Worm (Caenorhabditis elegans) whole organism, L1 larva: ENCODE data around the gene F16F9.4.
A peak's percentile ranks its signal among the peaks of the same experiment; 100 is the strongest.

ENCODE experiments used
- C04F5.9 ChIP-seq: sonication (generic microtip); optimal IDR thresholded peaks from 2 replicates; lab custom pipeline; 2016; ENCODE audit warnings: missing genetic modification characterization, missing compliant biosample characterization
- C16A3.4 ChIP-seq: fragments of 150-350 bp; optimal IDR thresholded peaks from 2 replicates; lab custom pipeline; 2014; ENCODE audit warnings: missing biosample characterization, missing genetic modification characterization
- F16B12.6 ChIP-seq: fragments of 150-350 bp; optimal IDR thresholded peaks from 2 replicates; lab custom pipeline; 2014; ENCODE audit warnings: missing biosample characterization, missing genetic modification characterization
- alr-1 ChIP-seq: fragments of 200-800 bp; sonication (Bioruptor generic); optimal IDR thresholded peaks from 2 replicates; lab custom pipeline; 2018; ENCODE audit warnings: borderline replicate concordance, mild to moderate bottlenecking, missing genetic modification characterization, missing compliant biosample characterization
- aly-2 ChIP-seq: fragments of 150-350 bp; optimal IDR thresholded peaks from 2 replicates; lab custom pipeline; 2014; ENCODE audit warnings: missing biosample characterization, missing genetic modification characterization
- blmp-1 ChIP-seq: fragments of 150-350 bp; optimal IDR thresholded peaks from 2 replicates; lab custom pipeline; 2014; ENCODE audit warnings: missing biosample characterization, missing genetic modification characterization
- ceh-82 ChIP-seq, 3 experiments: fragments of 150-350 bp in 1 of 3; sonication (generic microtip) in 2 of 3; optimal IDR thresholded peaks; 2 replicates each; lab custom pipeline; 2014 to 2017; ENCODE audit warnings: missing biosample characterization in 3 of 3, missing genetic modification characterization in 3 of 3
- ceh-90 ChIP-seq: sonication (generic microtip); optimal IDR thresholded peaks from 2 replicates; lab custom pipeline; 2016; ENCODE audit warnings: missing genetic modification characterization, missing compliant biosample characterization
- ces-1 ChIP-seq: fragments of 150-350 bp; optimal IDR thresholded peaks from 2 replicates; lab custom pipeline; 2014; ENCODE audit warnings: missing biosample characterization, missing genetic modification reagents, missing genetic modification characterization
- dpl-1 ChIP-seq, 3 experiments: fragments of 150-350 bp in 2 of 3; sonication (generic microtip) in 1 of 3; optimal IDR thresholded peaks; 2 replicates each; lab custom pipeline; 2014 to 2017; ENCODE audit warnings: missing biosample characterization in 3 of 3, missing genetic modification characterization in 3 of 3, missing genetic modification reagents in 3 of 3
- efl-1 ChIP-seq, 4 experiments: fragments of 150-350 bp; optimal IDR thresholded peaks in 3 of 4; peaks in 1 of 4; 1 replicate in 1 of 4; 2 replicates in 3 of 4; lab custom pipeline; 2014; ENCODE audit warnings: missing biosample characterization in 2 of 4, missing genetic modification characterization in 2 of 4, missing genetic modification reagents in 2 of 4
- efl-3 ChIP-seq: fragments of 200-800 bp; sonication (Bioruptor generic); optimal IDR thresholded peaks from 2 replicates; lab custom pipeline; 2018; ENCODE audit warnings: mild to moderate bottlenecking, missing genetic modification characterization, missing compliant biosample characterization
- egl-27 ChIP-seq, 2 experiments: fragments of 150-350 bp in 1 of 2; sonication (generic microtip); optimal IDR thresholded peaks; 3 replicates each; lab custom pipeline; 2017 to 2018; ENCODE audit warnings: missing biosample characterization in 2 of 2, missing genetic modification characterization in 2 of 2, missing genetic modification reagents in 2 of 2
- elt-3 ChIP-seq, 6 experiments: fragments of 150-350 bp in 1 of 6; sonication (generic microtip); optimal IDR thresholded peaks; 2 replicates each; lab custom pipeline; 2017 to 2018; ENCODE audit warnings: missing biosample characterization in 6 of 6, missing genetic modification characterization in 6 of 6, inconsistent platforms in 1 of 6
- ets-5 ChIP-seq: fragments of 200-800 bp; sonication (Bioruptor generic); IDR thresholded peaks from 2 replicates; pipeline ENCODE4 v1.3.6; 2022; ENCODE audit warnings: missing genetic modification characterization, missing compliant biosample characterization
- fkh-4 ChIP-seq: sonication (generic microtip); optimal IDR thresholded peaks from 2 replicates; lab custom pipeline; 2016; ENCODE audit warnings: missing compliant biosample characterization, missing genetic modification characterization, borderline replicate concordance
- fos-1 ChIP-seq: fragments of 150-350 bp; optimal IDR thresholded peaks from 2 replicates; lab custom pipeline; 2014; ENCODE audit warnings: missing biosample characterization, missing genetic modification characterization
- hlh-4 ChIP-seq: sonication (generic microtip); optimal IDR thresholded peaks from 2 replicates; lab custom pipeline; 2016; ENCODE audit warnings: mild to moderate bottlenecking, missing genetic modification characterization, missing compliant biosample characterization
- irx-1 ChIP-seq: sonication (generic microtip); optimal IDR thresholded peaks from 2 replicates; lab custom pipeline; 2016; ENCODE audit warnings: missing genetic modification characterization, missing compliant biosample characterization
- lin-13 ChIP-seq: fragments of 150-350 bp; optimal IDR thresholded peaks from 2 replicates; lab custom pipeline; 2014; ENCODE audit warnings: missing biosample characterization, missing genetic modification reagents, missing genetic modification characterization
- lin-14 ChIP-seq: fragments of 200-800 bp; sonication (Bioruptor generic); optimal IDR thresholded peaks from 2 replicates; lab custom pipeline; 2018; ENCODE audit warnings: mild to moderate bottlenecking, missing genetic modification characterization, moderate library complexity, missing compliant biosample characterization
- lin-35 ChIP-seq, 2 experiments: fragments of 150-350 bp; optimal IDR thresholded peaks; 2 replicates each; lab custom pipeline; 2014; ENCODE audit warnings: missing biosample characterization in 2 of 2, missing genetic modification characterization in 2 of 2, missing genetic modification reagents in 2 of 2
- lin-39 ChIP-seq: fragments of 150-350 bp; optimal IDR thresholded peaks from 2 replicates; lab custom pipeline; 2014; ENCODE audit warnings: missing biosample characterization, missing genetic modification reagents, missing genetic modification characterization
- lsy-2 ChIP-seq, 2 experiments: fragments of 150-350 bp; optimal IDR thresholded peaks; 2 replicates each; lab custom pipeline; 2014; ENCODE audit warnings: missing biosample characterization in 2 of 2, missing genetic modification characterization in 2 of 2
- mab-9 ChIP-seq: fragments of 200-800 bp; sonication (Bioruptor generic); IDR thresholded peaks from 2 replicates; pipeline ENCODE4 v1.3.6; 2022; ENCODE audit warnings: missing genetic modification reagents, missing genetic modification characterization, missing compliant biosample characterization
- mep-1 ChIP-seq: fragments of 150-350 bp; optimal IDR thresholded peaks from 2 replicates; lab custom pipeline; 2014; ENCODE audit warnings: missing biosample characterization, missing genetic modification characterization
- nhr-11 ChIP-seq: fragments of 150-350 bp; optimal IDR thresholded peaks from 2 replicates; lab custom pipeline; 2014; ENCODE audit warnings: missing biosample characterization, missing genetic modification characterization
- nhr-12 ChIP-seq: sonication (generic microtip); optimal IDR thresholded peaks from 2 replicates; lab custom pipeline; 2017; ENCODE audit warnings: missing biosample characterization, missing genetic modification characterization
- nhr-20 ChIP-seq: sonication (generic microtip); optimal IDR thresholded peaks from 2 replicates; lab custom pipeline; 2016; ENCODE audit warnings: mild to moderate bottlenecking, missing genetic modification characterization, missing compliant biosample characterization
- nhr-237 ChIP-seq: fragments of 150-350 bp; optimal IDR thresholded peaks from 2 replicates; lab custom pipeline; 2014; ENCODE audit warnings: missing biosample characterization, missing genetic modification characterization
- nhr-28 ChIP-seq: fragments of 150-350 bp; optimal IDR thresholded peaks from 2 replicates; lab custom pipeline; 2014; ENCODE audit warnings: missing biosample characterization, missing genetic modification characterization
- nhr-47 ChIP-seq: sonication (generic microtip); optimal IDR thresholded peaks from 2 replicates; lab custom pipeline; 2016; ENCODE audit warnings: mild to moderate bottlenecking, missing genetic modification characterization, moderate library complexity, missing compliant biosample characterization
- nhr-71 ChIP-seq: sonication (generic microtip); optimal IDR thresholded peaks from 2 replicates; lab custom pipeline; 2016; ENCODE audit warnings: mild to moderate bottlenecking, missing genetic modification characterization, moderate library complexity, missing compliant biosample characterization
- nhr-77 ChIP-seq: fragments of 150-350 bp; optimal IDR thresholded peaks from 2 replicates; lab custom pipeline; 2014; ENCODE audit warnings: missing biosample characterization, missing genetic modification characterization
- nhr-84 ChIP-seq: sonication (generic microtip); optimal IDR thresholded peaks from 2 replicates; lab custom pipeline; 2017; ENCODE audit warnings: missing biosample characterization, missing genetic modification characterization
- nhr-90 ChIP-seq: sonication (generic microtip); optimal IDR thresholded peaks from 2 replicates; lab custom pipeline; 2016; ENCODE audit warnings: mild to moderate bottlenecking, missing genetic modification characterization, missing compliant biosample characterization; ENCODE audit not compliant: poor library complexity
- pag-3 ChIP-seq: sonication (generic microtip); optimal IDR thresholded peaks from 2 replicates; lab custom pipeline; 2017; ENCODE audit warnings: missing genetic modification characterization, mild to moderate bottlenecking, missing compliant biosample characterization, antibody characterized with exemption, borderline replicate concordance; ENCODE audit not compliant: insufficient read depth
- skn-1 ChIP-seq: fragments of 150-350 bp; optimal IDR thresholded peaks from 2 replicates; lab custom pipeline; 2014; ENCODE audit warnings: missing biosample characterization, missing genetic modification characterization
- snpc-4 ChIP-seq: fragments of 150-350 bp; optimal IDR thresholded peaks from 2 replicates; lab custom pipeline; 2014; ENCODE audit warnings: missing biosample characterization, missing genetic modification characterization
- snu-23 ChIP-seq: sonication (generic microtip); optimal IDR thresholded peaks from 2 replicates; lab custom pipeline; 2016; ENCODE audit warnings: missing genetic modification characterization, missing compliant biosample characterization
- sox-4 ChIP-seq: sonication (generic microtip); optimal IDR thresholded peaks from 2 replicates; lab custom pipeline; 2016; ENCODE audit warnings: missing genetic modification characterization, missing compliant biosample characterization
- sptf-1 ChIP-seq: fragments of 150-350 bp; optimal IDR thresholded peaks from 2 replicates; lab custom pipeline; 2014; ENCODE audit warnings: missing biosample characterization, missing genetic modification characterization
- swsn-7 ChIP-seq: sonication (generic microtip); optimal IDR thresholded peaks from 2 replicates; lab custom pipeline; 2016; ENCODE audit warnings: missing genetic modification characterization, missing compliant biosample characterization
- tbx-2 ChIP-seq: sonication (generic microtip); optimal IDR thresholded peaks from 2 replicates; lab custom pipeline; 2016; ENCODE audit warnings: missing genetic modification characterization, missing compliant biosample characterization
- tlp-1 ChIP-seq: fragments of 150-350 bp; optimal IDR thresholded peaks from 2 replicates; lab custom pipeline; 2014; ENCODE audit warnings: missing biosample characterization, missing genetic modification characterization
- unc-130 ChIP-seq: fragments of 150-350 bp; optimal IDR thresholded peaks from 2 replicates; lab custom pipeline; 2017; ENCODE audit warnings: missing biosample characterization, missing genetic modification characterization, inconsistent platforms
- unc-30 ChIP-seq: sonication (generic microtip); optimal IDR thresholded peaks from 2 replicates; lab custom pipeline; 2017; ENCODE audit warnings: missing biosample characterization, missing genetic modification characterization
- unc-62 ChIP-seq: fragments of 150-350 bp; optimal IDR thresholded peaks from 2 replicates; lab custom pipeline; 2014; ENCODE audit warnings: missing biosample characterization, missing genetic modification reagents, missing genetic modification characterization
- unc-86 ChIP-seq: sonication (generic microtip); optimal IDR thresholded peaks from 2 replicates; lab custom pipeline; 2016; ENCODE audit warnings: missing genetic modification characterization, missing compliant biosample characterization
- unc-98 ChIP-seq: fragments of 200-800 bp; sonication (Bioruptor generic); IDR thresholded peaks from 2 replicates; pipeline ENCODE4 v1.3.6; 2022; ENCODE audit warnings: missing genetic modification characterization, missing compliant biosample characterization
- zag-1 ChIP-seq: fragments of 150-350 bp; optimal IDR thresholded peaks from 2 replicates; lab custom pipeline; 2014; ENCODE audit warnings: missing biosample characterization, missing genetic modification characterization
- zip-4 ChIP-seq: fragments of 200-800 bp; sonication (Bioruptor generic); optimal IDR thresholded peaks from 2 replicates; lab custom pipeline; 2018; ENCODE audit warnings: mild to moderate bottlenecking, missing genetic modification characterization, moderate library complexity, missing compliant biosample characterization
- ztf-11 ChIP-seq, 2 experiments: sonication (generic microtip); optimal IDR thresholded peaks; 2 replicates each; lab custom pipeline; 2016 to 2017; ENCODE audit warnings: missing genetic modification characterization in 2 of 2, missing biosample characterization in 1 of 2, missing compliant biosample characterization in 1 of 2
- ztf-4 ChIP-seq: fragments of 150-350 bp; optimal IDR thresholded peaks from 2 replicates; lab custom pipeline; 2014; ENCODE audit warnings: missing biosample characterization, missing genetic modification characterization

Gene F16F9.4

DNA sequence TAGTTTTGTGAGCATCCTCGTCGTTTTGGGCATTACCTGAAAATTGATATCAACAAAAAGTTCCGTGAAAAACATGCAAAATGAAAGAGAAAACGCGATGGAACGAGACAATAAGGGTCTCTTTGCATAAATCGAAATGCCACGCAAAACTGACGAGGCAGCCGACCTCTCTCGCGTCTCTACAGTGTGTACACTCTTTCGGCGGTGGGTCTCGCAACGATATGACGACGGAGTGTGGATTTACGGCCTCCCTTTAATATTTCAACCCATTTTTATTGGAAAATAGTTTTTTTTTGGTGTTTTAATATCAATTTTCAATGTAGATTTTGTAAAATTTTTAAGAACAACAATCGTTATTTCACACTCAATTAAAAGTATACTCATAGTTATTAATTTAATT, 41.1 kb downstream of the F16F9.4 start, which contains the start of gene tag-123 (continued):
- TF ChIP-seq efl-1 (optimal IDR thresholded peaks at IDR 0.05; lab: Kevin White, UChicago) = peak; percentile 47 to 61
- TF ChIP-seq efl-1 (GFP tag; optimal IDR thresholded peaks at IDR 0.05 in 1 of 2; lab: Kevin White, UChicago) = peak; percentile 30 to 91
- TF ChIP-seq sptf-1 = no peak
- TF ChIP-seq nhr-12 (tag; lab: Kevin White, UChicago) = no peak
- TF ChIP-seq dpl-1 (GFP tag; optimal IDR thresholded peaks at IDR 0.05; lab: Kevin White, UChicago) = peak; percentile 36 to 45 (median 39)
- TF ChIP-seq swsn-7 (tag; lab: Kevin White, UChicago) = peak; percentile 54
- no peak for TF ChIP-seq sox-4
- TF ChIP-seq lin-39 (tag; lab: Kevin White, UChicago) = no peak
- no peak for TF ChIP-seq aly-2 (tag; lab: Kevin White, UChicago)
- no peak for TF ChIP-seq egl-27 (tag; optimal IDR thresholded peaks at IDR 0.05; lab: Kevin White, UChicago)
- peak; percentile 37 for TF ChIP-seq lin-13 (GFP tag; lab: Kevin White, UChicago)
- no peak for TF ChIP-seq unc-130 (tag; lab: Kevin White, UChicago)
- TF ChIP-seq snpc-4 (tag; lab: Kevin White, UChicago) = no peak
- TF ChIP-seq hlh-4 (tag; lab: Kevin White, UChicago) = no peak
- TF ChIP-seq fkh-4 (tag; lab: Kevin White, UChicago) = no peak
- TF ChIP-seq efl-3 (GFP tag; lab: Kevin White, UChicago) = no peak
- TF ChIP-seq lin-14 (GFP tag; lab: Kevin White, UChicago) = peak; percentile 75
- peak in 1 of 6 experiments; percentile 16 for TF ChIP-seq elt-3 (tag; optimal IDR thresholded peaks at IDR 0.05; lab: Kevin White, UChicago)
- no peak for TF ChIP-seq nhr-84 (tag; lab: Kevin White, UChicago)
- no peak for TF ChIP-seq nhr-77
- peak; percentile 63 for TF ChIP-seq nhr-20
- TF ChIP-seq alr-1 (tag; lab: Kevin White, UChicago) = no peak
- no peak for TF ChIP-seq unc-62 (GFP tag; lab: Kevin White, UChicago)
- TF ChIP-seq F16B12.6 (tag; lab: Kevin White, UChicago) = no peak
- TF ChIP-seq snu-23 (GFP tag; lab: Kevin White, UChicago) = peak; percentile 70
- no peak for TF ChIP-seq irx-1
- TF ChIP-seq zag-1 (tag; lab: Kevin White, UChicago) = no peak
- peak; percentile 48 to 72 for TF ChIP-seq lin-35 (GFP tag; optimal IDR thresholded peaks at IDR 0.05; lab: Kevin White, UChicago)
- no peak for TF ChIP-seq mab-9 (GFP tag; lab: Robert Waterston, UW)
- peak; percentile 70 for TF ChIP-seq nhr-71 (tag; lab: Kevin White, UChicago)
- no peak for TF ChIP-seq ets-5 (GFP tag; lab: Robert Waterston, UW)
- no peak for TF ChIP-seq ztf-4 (tag; lab: Kevin White, UChicago)
- TF ChIP-seq tlp-1 = no peak
- peak; percentile 63 for TF ChIP-seq mep-1
- TF ChIP-seq unc-30 = no peak
- no peak for TF ChIP-seq fos-1 (tag; lab: Kevin White, UChicago)
- TF ChIP-seq unc-86 (tag; lab: Kevin White, UChicago) = peak; percentile 33
- peak in 2 of 3 experiments; percentile 26 to 70 for TF ChIP-seq ceh-82 (tag; optimal IDR thresholded peaks at IDR 0.05; lab: Kevin White, UChicago)
- TF ChIP-seq tbx-2 (tag; lab: Kevin White, UChicago) = peak; percentile 50
- peak; percentile 52 for TF ChIP-seq C16A3.4 (tag; lab: Kevin White, UChicago)
- no peak for TF ChIP-seq nhr-28 (tag; lab: Kevin White, UChicago)
- TF ChIP-seq nhr-237 = no peak
- TF ChIP-seq pag-3 (tag; lab: Kevin White, UChicago) = no peak
- no peak for TF ChIP-seq ceh-90 (tag; lab: Kevin White, UChicago)
- no peak for TF ChIP-seq nhr-11
- TF ChIP-seq ces-1 (GFP tag; lab: Kevin White, UChicago) = no peak
- no peak for TF ChIP-seq C04F5.9 (tag; lab: Kevin White, UChicago)
- peak; percentile 58 for TF ChIP-seq nhr-47 (tag; lab: Kevin White, UChicago)
- no peak for TF ChIP-seq ztf-11 (tag; optimal IDR thresholded peaks at IDR 0.05; lab: Kevin White, UChicago)
- peak; percentile 45 for TF ChIP-seq nhr-90
- no peak for TF ChIP-seq zip-4
- peak; percentile 45 to 77 for TF ChIP-seq lsy-2 (tag; optimal IDR thresholded peaks at IDR 0.05; lab: Kevin White, UChicago)
- no peak for TF ChIP-seq unc-98 (GFP tag; lab: Robert Waterston, UW)
- no peak for TF ChIP-seq skn-1
- TF ChIP-seq blmp-1 = peak; percentile 68
